Fruit fly (Drosophila melanogaster): ENCODE measurements around the gene Ids.

Gene Ids

dm6 chr3L:3338028-3338855, 39.8 kb upstream of the Ids start (continued):
- TF ChIP-seq CG6163 (GFP tag; IDR thresholded peaks at IDR 0.05) = no peak
- TF ChIP-seq Gug (GFP tag; IDR thresholded peaks at IDR 0.05) = no peak
- TF ChIP-seq fd59A (GFP tag; optimal IDR thresholded peaks at IDR 0.05) = peak; percentile 56
- no peak for TF ChIP-seq CG11902 (GFP tag; optimal IDR thresholded peaks at IDR 0.05)
- TF ChIP-seq Met (GFP tag; optimal IDR thresholded peaks at IDR 0.05) = no peak
- peak; percentile 67 to 96 for TF ChIP-seq ss (GFP tag; optimal IDR thresholded peaks at IDR 0.05)
- no peak for TF ChIP-seq Eip75B (GFP tag; optimal IDR thresholded peaks at IDR 0.05)
- peak; percentile 83 for TF ChIP-seq svp (GFP tag)
- no peak for TF ChIP-seq CG16779 (tag; optimal IDR thresholded peaks at IDR 0.05)
- no peak for TF ChIP-seq CG8319 (GFP tag; optimal IDR thresholded peaks at IDR 0.05)
- peak; percentile 65 for TF ChIP-seq CG6808 (GFP tag; optimal IDR thresholded peaks at IDR 0.05)
- no peak for TF ChIP-seq CG31627 (GFP tag; optimal IDR thresholded peaks at IDR 0.05)
- no peak for TF ChIP-seq CG11762 (GFP tag; optimal IDR thresholded peaks at IDR 0.05; ENCODE audit: insufficient read depth)
- TF ChIP-seq Ets96B (tag; optimal IDR thresholded peaks at IDR 0.05) = peak; percentile 61
- TF ChIP-seq Smox (GFP tag; optimal IDR thresholded peaks at IDR 0.05) = no peak
- no peak for TF ChIP-seq CG9139 (GFP tag; optimal IDR thresholded peaks at IDR 0.05)
- TF ChIP-seq Ets21C (GFP tag; optimal IDR thresholded peaks at IDR 0.05) = no peak
- no peak for TF ChIP-seq lz (GFP tag; optimal IDR thresholded peaks at IDR 0.05)
- no peak for TF ChIP-seq vri (GFP tag; optimal IDR thresholded peaks at IDR 0.05)
- TF ChIP-seq Sox102F (GFP tag; optimal IDR thresholded peaks at IDR 0.05) = no peak

- TF ChIP-seq CG11762 (GFP tag; optimal IDR thresholded peaks at IDR 0.05; ENCODE audit: insufficient read depth) (peak; percentile 37), CG11294 (GFP tag; IDR thresholded peaks at IDR 0.05) (no peak; the same call in 1 of the 2 replicates), OdsH (GFP tag; optimal IDR thresholded peaks at IDR 0.05) (peak; percentile 48), Smox (GFP tag; optimal IDR thresholded peaks at IDR 0.05) (no peak), CG6792 (GFP tag; optimal IDR thresholded peaks at IDR 0.05) (no peak), ss (GFP tag; optimal IDR thresholded peaks at IDR 0.05) (no peak), Hr38 (GFP tag; optimal IDR thresholded peaks at IDR 0.05) (no peak), Met (GFP tag; optimal IDR thresholded peaks at IDR 0.05) (no peak), CG7368 (GFP tag; optimal IDR thresholded peaks at IDR 0.05) (peak; percentile 8), fd85E (GFP tag; optimal IDR thresholded peaks at IDR 0.05) (no peak), eg (GFP tag; IDR thresholded peaks at IDR 0.05) (peak; percentile 75), acj6 (GFP tag; optimal IDR thresholded peaks at IDR 0.05) (no peak), Eip75B (GFP tag; optimal IDR thresholded peaks at IDR 0.05) (no peak), topi (GFP tag; optimal IDR thresholded peaks at IDR 0.05) (peak; percentile 18), CG34406 (GFP tag; optimal IDR thresholded peaks at IDR 0.05) (no peak), Hr39 (GFP tag; optimal IDR thresholded peaks at IDR 0.05) (no peak), CG6854 (GFP tag; optimal IDR thresholded peaks at IDR 0.05) (no peak), CG9139 (GFP tag; optimal IDR thresholded peaks at IDR 0.05) (peak; percentile 44), CG15336 (GFP tag; IDR thresholded peaks at IDR 0.05) (peak; percentile 77), fd59A (GFP tag; optimal IDR thresholded peaks at IDR 0.05) (no peak), Sox14 (GFP tag; optimal IDR thresholded peaks at IDR 0.05) (peak; percentile 44), CG8119 (GFP tag; IDR thresholded peaks at IDR 0.05) (peak; percentile 89), spab (GFP tag; optimal IDR thresholded peaks at IDR 0.05) (peak; percentile 70), CG6808 (GFP tag; optimal IDR thresholded peaks at IDR 0.05) (peak; percentile 70), achi (GFP tag; optimal IDR thresholded peaks at IDR 0.05) (peak; percentile 40), CG6163 (GFP tag; IDR thresholded peaks at IDR 0.05) (peak; percentile 41; the same call in 2 of the 3 replicates), dsx (GFP tag; optimal IDR thresholded peaks at IDR 0.05; ENCODE audit: poor library complexity, severe bottlenecking) (no peak), CG10669 (GFP tag; optimal IDR thresholded peaks at IDR 0.05) (peak; percentile 75), Lpt (GFP tag; optimal IDR thresholded peaks at IDR 0.05) (peak; percentile 1), Gug (GFP tag; IDR thresholded peaks at IDR 0.05) (no peak; the same call in 1 of the 2 replicates), CG11902 (GFP tag; optimal IDR thresholded peaks at IDR 0.05) (no peak), cyc (GFP tag; optimal IDR thresholded peaks at IDR 0.05) (no peak), lz (GFP tag; optimal IDR thresholded peaks at IDR 0.05) (no peak), Hr4 (GFP tag; optimal IDR thresholded peaks at IDR 0.05) (peak; percentile 76), CG31627 (GFP tag; optimal IDR thresholded peaks at IDR 0.05) (no peak), CG8319 (GFP tag; optimal IDR thresholded peaks at IDR 0.05) (no peak), CG1621 (tag; optimal IDR thresholded peaks at IDR 0.05) (no peak), CG16779 (tag; optimal IDR thresholded peaks at IDR 0.05) (peak; percentile 30), Sox102F (GFP tag; optimal IDR thresholded peaks at IDR 0.05) (no peak), pdm3 (GFP tag; optimal IDR thresholded peaks at IDR 0.05) (peak; percentile 23)
Observed at dm6 chr3L:3338882-3339590, 39.0 kb upstream of the Ids start.
